Worm (Caenorhabditis elegans) whole organism, L1 larva: ENCODE measurements around the gene emc-5.

ENCODE experiments used
- C16A3.4 ChIP-seq: fragments of 150-350 bp; optimal IDR thresholded peaks from 2 replicates; lab custom pipeline; 2014; ENCODE audit warnings: missing biosample characterization, missing genetic modification characterization
- C34B4.2 ChIP-seq: sonication (generic microtip); optimal IDR thresholded peaks from 2 replicates; lab custom pipeline; 2017; ENCODE audit warnings: mild to moderate bottlenecking, missing genetic modification characterization, missing compliant biosample characterization
- Y116A8C.19 ChIP-seq: sonication (generic microtip); optimal IDR thresholded peaks from 2 replicates; lab custom pipeline; 2016; ENCODE audit warnings: missing compliant biosample characterization, missing genetic modification characterization, borderline replicate concordance
- aha-1 ChIP-seq: fragments of 150-350 bp; optimal IDR thresholded peaks from 2 replicates; lab custom pipeline; 2014; ENCODE audit warnings: missing biosample characterization, missing genetic modification characterization
- alr-1 ChIP-seq: fragments of 200-800 bp; sonication (Bioruptor generic); optimal IDR thresholded peaks from 2 replicates; lab custom pipeline; 2018; ENCODE audit warnings: borderline replicate concordance, mild to moderate bottlenecking, missing genetic modification characterization, missing compliant biosample characterization
- aly-2 ChIP-seq: fragments of 150-350 bp; optimal IDR thresholded peaks from 2 replicates; lab custom pipeline; 2014; ENCODE audit warnings: missing biosample characterization, missing genetic modification characterization
- ama-1 ChIP-seq: fragments of 150-350 bp; optimal IDR thresholded peaks from 2 replicates; lab custom pipeline; 2014
- ceh-82 ChIP-seq, 3 experiments: fragments of 150-350 bp in 1 of 3; sonication (generic microtip) in 2 of 3; optimal IDR thresholded peaks; 2 replicates each; lab custom pipeline; 2014 to 2017; ENCODE audit warnings: missing biosample characterization in 3 of 3, missing genetic modification characterization in 3 of 3
- ceh-88 ChIP-seq: fragments of 200-800 bp; sonication (Bioruptor generic); IDR thresholded peaks from 2 replicates; pipeline ENCODE4 v1.3.6; 2022; ENCODE audit warnings: missing genetic modification characterization, missing compliant biosample characterization
- dsc-1 ChIP-seq: sonication (generic microtip); optimal IDR thresholded peaks from 2 replicates; lab custom pipeline; 2016; ENCODE audit warnings: mild to moderate bottlenecking, missing genetic modification characterization, missing compliant biosample characterization
- efl-1 ChIP-seq, 4 experiments: fragments of 150-350 bp; optimal IDR thresholded peaks in 3 of 4; peaks in 1 of 4; 1 replicate in 1 of 4; 2 replicates in 3 of 4; lab custom pipeline; 2014; ENCODE audit warnings: missing biosample characterization in 2 of 4, missing genetic modification characterization in 2 of 4, missing genetic modification reagents in 2 of 4
- efl-3 ChIP-seq: fragments of 200-800 bp; sonication (Bioruptor generic); optimal IDR thresholded peaks from 2 replicates; lab custom pipeline; 2018; ENCODE audit warnings: mild to moderate bottlenecking, missing genetic modification characterization, missing compliant biosample characterization
- egl-13 ChIP-seq: sonication (generic microtip); optimal IDR thresholded peaks from 2 replicates; lab custom pipeline; 2016; ENCODE audit warnings: missing genotype, missing genetic modification reagents, missing genetic modification characterization, missing compliant biosample characterization
- ets-5 ChIP-seq: fragments of 200-800 bp; sonication (Bioruptor generic); IDR thresholded peaks from 2 replicates; pipeline ENCODE4 v1.3.6; 2022; ENCODE audit warnings: missing genetic modification characterization, missing compliant biosample characterization
- fkh-4 ChIP-seq: sonication (generic microtip); optimal IDR thresholded peaks from 2 replicates; lab custom pipeline; 2016; ENCODE audit warnings: missing compliant biosample characterization, missing genetic modification characterization, borderline replicate concordance
- fkh-8 ChIP-seq: sonication (generic microtip); optimal IDR thresholded peaks from 2 replicates; lab custom pipeline; 2016; ENCODE audit warnings: mild to moderate bottlenecking, missing genetic modification characterization, missing compliant biosample characterization
- fos-1 ChIP-seq: fragments of 150-350 bp; optimal IDR thresholded peaks from 2 replicates; lab custom pipeline; 2014; ENCODE audit warnings: missing biosample characterization, missing genetic modification characterization
- grh-1 ChIP-seq: fragments of 200-800 bp; sonication (Bioruptor generic); IDR thresholded peaks from 2 replicates; pipeline ENCODE4 v1.3.6; 2022; ENCODE audit warnings: missing genetic modification reagents, missing genetic modification characterization, missing compliant biosample characterization
- hpl-2 ChIP-seq: fragments of 150-350 bp; optimal IDR thresholded peaks from 2 replicates; lab custom pipeline; 2014; ENCODE audit warnings: missing biosample characterization, missing genetic modification reagents, missing genetic modification characterization
- jun-1 ChIP-seq: fragments of 150-350 bp; optimal IDR thresholded peaks from 2 replicates; lab custom pipeline; 2014; ENCODE audit warnings: missing biosample characterization, missing genetic modification reagents, missing genetic modification characterization
- lin-13 ChIP-seq: fragments of 150-350 bp; optimal IDR thresholded peaks from 2 replicates; lab custom pipeline; 2014; ENCODE audit warnings: missing biosample characterization, missing genetic modification reagents, missing genetic modification characterization
- lin-14 ChIP-seq: fragments of 200-800 bp; sonication (Bioruptor generic); optimal IDR thresholded peaks from 2 replicates; lab custom pipeline; 2018; ENCODE audit warnings: mild to moderate bottlenecking, missing genetic modification characterization, moderate library complexity, missing compliant biosample characterization
- lin-35 ChIP-seq, 2 experiments: fragments of 150-350 bp; optimal IDR thresholded peaks; 2 replicates each; lab custom pipeline; 2014; ENCODE audit warnings: missing biosample characterization in 2 of 2, missing genetic modification characterization in 2 of 2, missing genetic modification reagents in 2 of 2
- lsy-2 ChIP-seq, 2 experiments: fragments of 150-350 bp; optimal IDR thresholded peaks; 2 replicates each; lab custom pipeline; 2014; ENCODE audit warnings: missing biosample characterization in 2 of 2, missing genetic modification characterization in 2 of 2
- mab-9 ChIP-seq: fragments of 200-800 bp; sonication (Bioruptor generic); IDR thresholded peaks from 2 replicates; pipeline ENCODE4 v1.3.6; 2022; ENCODE audit warnings: missing genetic modification reagents, missing genetic modification characterization, missing compliant biosample characterization
- mdl-1 ChIP-seq, 2 experiments: fragments of 150-350 bp; optimal IDR thresholded peaks; 2 replicates each; lab custom pipeline; 2014 to 2017; ENCODE audit warnings: missing biosample characterization in 2 of 2, missing genetic modification characterization in 2 of 2, inconsistent platforms in 1 of 2
- mep-1 ChIP-seq: fragments of 150-350 bp; optimal IDR thresholded peaks from 2 replicates; lab custom pipeline; 2014; ENCODE audit warnings: missing biosample characterization, missing genetic modification characterization
- nhr-11 ChIP-seq: fragments of 150-350 bp; optimal IDR thresholded peaks from 2 replicates; lab custom pipeline; 2014; ENCODE audit warnings: missing biosample characterization, missing genetic modification characterization
- nhr-12 ChIP-seq: sonication (generic microtip); optimal IDR thresholded peaks from 2 replicates; lab custom pipeline; 2017; ENCODE audit warnings: missing biosample characterization, missing genetic modification characterization
- nhr-19 ChIP-seq: fragments of 200-800 bp; sonication (Bioruptor generic); conservative IDR thresholded peaks from 2 replicates; pipeline ENCODE4 v1.3.6; 2022; ENCODE audit warnings: missing genetic modification characterization, missing compliant biosample characterization
- nhr-20 ChIP-seq: sonication (generic microtip); optimal IDR thresholded peaks from 2 replicates; lab custom pipeline; 2016; ENCODE audit warnings: mild to moderate bottlenecking, missing genetic modification characterization, missing compliant biosample characterization
- nhr-71 ChIP-seq: sonication (generic microtip); optimal IDR thresholded peaks from 2 replicates; lab custom pipeline; 2016; ENCODE audit warnings: mild to moderate bottlenecking, missing genetic modification characterization, moderate library complexity, missing compliant biosample characterization
- nhr-76 ChIP-seq: sonication (generic microtip); optimal IDR thresholded peaks from 2 replicates; lab custom pipeline; 2017; ENCODE audit warnings: missing biosample characterization, missing genetic modification characterization
- nhr-77 ChIP-seq: fragments of 150-350 bp; optimal IDR thresholded peaks from 2 replicates; lab custom pipeline; 2014; ENCODE audit warnings: missing biosample characterization, missing genetic modification characterization
- nhr-84 ChIP-seq: sonication (generic microtip); optimal IDR thresholded peaks from 2 replicates; lab custom pipeline; 2017; ENCODE audit warnings: missing biosample characterization, missing genetic modification characterization
- nhr-85 ChIP-seq: sonication (generic microtip); peaks from one replicate; lab custom pipeline; 2016; ENCODE audit warnings: missing genetic modification characterization, inconsistent platforms, missing compliant biosample characterization
- nhr-90 ChIP-seq: sonication (generic microtip); optimal IDR thresholded peaks from 2 replicates; lab custom pipeline; 2016; ENCODE audit warnings: mild to moderate bottlenecking, missing genetic modification characterization, missing compliant biosample characterization; ENCODE audit not compliant: poor library complexity
- pag-3 ChIP-seq: sonication (generic microtip); optimal IDR thresholded peaks from 2 replicates; lab custom pipeline; 2017; ENCODE audit warnings: missing genetic modification characterization, mild to moderate bottlenecking, missing compliant biosample characterization, antibody characterized with exemption, borderline replicate concordance; ENCODE audit not compliant: insufficient read depth
- pax-3 ChIP-seq: fragments of 200-800 bp; sonication (Bioruptor generic); optimal IDR thresholded peaks from 2 replicates; lab custom pipeline; 2018; ENCODE audit warnings: mild to moderate bottlenecking, missing genetic modification characterization, moderate library complexity, missing compliant biosample characterization
- rnt-1 ChIP-seq: sonication (generic microtip); optimal IDR thresholded peaks from 2 replicates; lab custom pipeline; 2016; ENCODE audit warnings: mild to moderate bottlenecking, missing genetic modification characterization, moderate library complexity, missing compliant biosample characterization
- skn-1 ChIP-seq: fragments of 150-350 bp; optimal IDR thresholded peaks from 2 replicates; lab custom pipeline; 2014; ENCODE audit warnings: missing biosample characterization, missing genetic modification characterization
- snpc-4 ChIP-seq: fragments of 150-350 bp; optimal IDR thresholded peaks from 2 replicates; lab custom pipeline; 2014; ENCODE audit warnings: missing biosample characterization, missing genetic modification characterization
- snu-23 ChIP-seq: sonication (generic microtip); optimal IDR thresholded peaks from 2 replicates; lab custom pipeline; 2016; ENCODE audit warnings: missing genetic modification characterization, missing compliant biosample characterization
- sox-4 ChIP-seq: sonication (generic microtip); optimal IDR thresholded peaks from 2 replicates; lab custom pipeline; 2016; ENCODE audit warnings: missing genetic modification characterization, missing compliant biosample characterization
- sptf-1 ChIP-seq: fragments of 150-350 bp; optimal IDR thresholded peaks from 2 replicates; lab custom pipeline; 2014; ENCODE audit warnings: missing biosample characterization, missing genetic modification characterization
- swsn-7 ChIP-seq: sonication (generic microtip); optimal IDR thresholded peaks from 2 replicates; lab custom pipeline; 2016; ENCODE audit warnings: missing genetic modification characterization, missing compliant biosample characterization
- tbx-2 ChIP-seq: sonication (generic microtip); optimal IDR thresholded peaks from 2 replicates; lab custom pipeline; 2016; ENCODE audit warnings: missing genetic modification characterization, missing compliant biosample characterization
- unc-62 ChIP-seq: fragments of 150-350 bp; optimal IDR thresholded peaks from 2 replicates; lab custom pipeline; 2014; ENCODE audit warnings: missing biosample characterization, missing genetic modification reagents, missing genetic modification characterization
- unc-86 ChIP-seq: sonication (generic microtip); optimal IDR thresholded peaks from 2 replicates; lab custom pipeline; 2016; ENCODE audit warnings: missing genetic modification characterization, missing compliant biosample characterization
- vab-15 ChIP-seq: sonication (generic microtip); optimal IDR thresholded peaks from 2 replicates; lab custom pipeline; 2017; ENCODE audit warnings: missing genotype, mild to moderate bottlenecking, missing genetic modification characterization, missing compliant biosample characterization
- zag-1 ChIP-seq: fragments of 150-350 bp; optimal IDR thresholded peaks from 2 replicates; lab custom pipeline; 2014; ENCODE audit warnings: missing biosample characterization, missing genetic modification characterization
- ztf-11 ChIP-seq, 2 experiments: sonication (generic microtip); optimal IDR thresholded peaks; 2 replicates each; lab custom pipeline; 2016 to 2017; ENCODE audit warnings: missing genetic modification characterization in 2 of 2, missing biosample characterization in 1 of 2, missing compliant biosample characterization in 1 of 2
- ztf-4 ChIP-seq: fragments of 150-350 bp; optimal IDR thresholded peaks from 2 replicates; lab custom pipeline; 2014; ENCODE audit warnings: missing biosample characterization, missing genetic modification characterization

Gene emc-5

ce11 chrII:11464427-11464944 is 32.1 kb upstream of the emc-5 start, which contains the start of the genes aars-1 and rga-1:
TSS of gene aars-1 (minus strand) at chrII:11464497.
TSS of gene rga-1 (plus strand) at chrII:11464894.
- TF ChIP-seq pax-3, result no peak
- no peak for TF ChIP-seq ceh-88 (GFP tag; lab: Robert Waterston, UW)
- TF ChIP-seq snu-23, result peak; percentile 60
- peak; percentile 16 for TF ChIP-seq nhr-77 (tag; lab: Kevin White, UChicago)
- TF ChIP-seq sox-4 (tag; lab: Kevin White, UChicago), result no peak
- TF ChIP-seq ztf-11 (tag; optimal IDR thresholded peaks at IDR 0.05; lab: Kevin White, UChicago), result peak in 1 of 2 experiments; percentile 16
- peak; percentile 83 for TF ChIP-seq nhr-85 (tag; lab: Kevin White, UChicago)
- TF ChIP-seq nhr-76 (tag; lab: Kevin White, UChicago), result no peak
- TF ChIP-seq ztf-4 (tag; lab: Kevin White, UChicago), result no peak
- TF ChIP-seq zag-1 (tag; lab: Kevin White, UChicago), result no peak
- TF ChIP-seq lin-14 (GFP tag; lab: Kevin White, UChicago), result peak; percentile 87
- TF ChIP-seq alr-1 (tag; lab: Kevin White, UChicago), result no peak
- TF ChIP-seq grh-1 (GFP tag; lab: Robert Waterston, UW), result no peak
- no peak for TF ChIP-seq egl-13
- peak; percentile 42 for TF ChIP-seq jun-1 (tag; lab: Kevin White, UChicago)
- TF ChIP-seq C16A3.4, result no peak
- TF ChIP-seq mdl-1 (tag; optimal IDR thresholded peaks at IDR 0.05; lab: Kevin White, UChicago), result peak in 1 of 2 experiments; percentile 49
- peak; percentile 68 for TF ChIP-seq nhr-20
- TF ChIP-seq mab-9 (GFP tag; lab: Robert Waterston, UW), result no peak
- no peak for TF ChIP-seq fkh-4 (tag; lab: Kevin White, UChicago)
- TF ChIP-seq mep-1 (tag; lab: Kevin White, UChicago), result peak; percentile 76
- no peak for TF ChIP-seq ama-1 (lab: Kevin White, UChicago)
- TF ChIP-seq skn-1 (tag; lab: Kevin White, UChicago), result peak; percentile 14
- no peak for TF ChIP-seq unc-86
- no peak for TF ChIP-seq lin-13 (GFP tag; lab: Kevin White, UChicago)
- no peak for TF ChIP-seq nhr-12
- peak; percentile 61 for TF ChIP-seq rnt-1 (tag; lab: Kevin White, UChicago)
- peak; percentile 36 for TF ChIP-seq dsc-1 (tag; lab: Kevin White, UChicago)
- TF ChIP-seq ceh-82 (tag; optimal IDR thresholded peaks at IDR 0.05; lab: Kevin White, UChicago), result peak in 1 of 3 experiments; percentile 52
- TF ChIP-seq C34B4.2, result no peak
- no peak for TF ChIP-seq sptf-1 (tag; lab: Kevin White, UChicago)
- TF ChIP-seq efl-1 (optimal IDR thresholded peaks at IDR 0.05; lab: Kevin White, UChicago), result peak; percentile 41 to 47
- peak; percentile 29 to 91 for TF ChIP-seq efl-1 (GFP tag; optimal IDR thresholded peaks at IDR 0.05 in 1 of 2; lab: Kevin White, UChicago)
- TF ChIP-seq vab-15 (tag; lab: Kevin White, UChicago), result no peak
- peak; percentile 8 for TF ChIP-seq snpc-4
- TF ChIP-seq nhr-19 (GFP tag; lab: Robert Waterston, UW), result peak; percentile 33
- no peak for TF ChIP-seq efl-3
- peak; percentile 57 for TF ChIP-seq nhr-71 (tag; lab: Kevin White, UChicago)
- TF ChIP-seq fkh-8 (tag; lab: Kevin White, UChicago), result no peak
- no peak for TF ChIP-seq pag-3
- peak; percentile 24 for TF ChIP-seq swsn-7 (tag; lab: Kevin White, UChicago)
- TF ChIP-seq fos-1 (tag; lab: Kevin White, UChicago), result no peak
- no peak for TF ChIP-seq Y116A8C.19
- peak in 1 of 2 experiments; percentile 62 for TF ChIP-seq lin-35 (GFP tag; optimal IDR thresholded peaks at IDR 0.05; lab: Kevin White, UChicago)
- TF ChIP-seq aha-1, result no peak
- no peak for TF ChIP-seq nhr-84 (tag; lab: Kevin White, UChicago)
- no peak for TF ChIP-seq nhr-11 (tag; lab: Kevin White, UChicago)
- TF ChIP-seq ets-5 (GFP tag; lab: Robert Waterston, UW), result no peak
- TF ChIP-seq tbx-2 (tag; lab: Kevin White, UChicago), result peak; percentile 55
- TF ChIP-seq hpl-2, result no peak
- peak; percentile 28 to 57 for TF ChIP-seq lsy-2 (tag; optimal IDR thresholded peaks at IDR 0.05; lab: Kevin White, UChicago)
- peak; percentile 10 for TF ChIP-seq nhr-90 (tag; lab: Kevin White, UChicago)
- no peak for TF ChIP-seq aly-2
- TF ChIP-seq unc-62 (GFP tag; lab: Kevin White, UChicago), result no peak
